Worm (Caenorhabditis elegans): ENCODE results near the gene T15B12.1.

DNA sequence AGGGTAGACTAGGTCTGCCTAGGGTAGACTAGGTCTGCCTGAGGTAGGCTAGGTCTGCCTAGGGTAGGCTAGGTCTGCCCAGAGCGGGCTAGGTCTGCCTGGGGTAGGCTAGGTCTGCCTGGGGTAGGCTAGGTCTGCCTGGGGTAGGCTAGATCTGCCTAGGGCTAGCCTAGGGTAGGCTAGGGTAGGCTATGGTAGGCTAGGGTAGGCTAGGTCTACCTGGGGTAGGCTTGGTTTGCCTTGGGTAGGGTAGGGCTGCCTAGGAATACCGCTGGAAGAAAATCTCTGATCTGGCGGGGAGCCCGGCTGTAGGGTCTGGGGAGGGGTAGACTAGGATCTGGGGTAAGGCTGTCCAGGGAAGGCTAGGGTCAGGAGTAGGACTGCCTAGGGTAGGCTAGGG lies 2.5 kb upstream of the T15B12.1 start:
- TF ChIP-seq ceh-13 (GFP tag; optimal IDR thresholded peaks at IDR 0.05): no peak
- TF ChIP-seq ets-7 (tag; optimal IDR thresholded peaks at IDR 0.05): no peak

Measured in whole organism, early embryonic.